Worm (Caenorhabditis elegans) whole organism, L3 larva: ENCODE data around the gene C18H7.6.

Experiments used
- ama-1 ChIP-seq: fragments of 150-350 bp; optimal IDR thresholded peaks from 2 replicates; lab custom pipeline; 2018
- ceh-9 ChIP-seq: sonication (generic microtip); optimal IDR thresholded peaks from 2 replicates; lab custom pipeline; 2018; ENCODE audit warnings: missing biosample characterization, missing genetic modification characterization
- daf-12 ChIP-seq: fragments of 150-350 bp; optimal IDR thresholded peaks from 2 replicates; lab custom pipeline; 2014; ENCODE audit warnings: missing biosample characterization, missing genetic modification reagents, missing genetic modification characterization
- egl-27 ChIP-seq: sonication (generic microtip); optimal IDR thresholded peaks from 4 replicates; lab custom pipeline; 2017; ENCODE audit warnings: missing biosample characterization, missing genetic modification reagents, missing genetic modification characterization
- fkh-10 ChIP-seq: sonication (generic microtip); optimal IDR thresholded peaks from 2 replicates; lab custom pipeline; 2017; ENCODE audit warnings: missing biosample characterization, missing genetic modification reagents, missing genetic modification characterization
- lin-39 ChIP-seq: fragments of 150-350 bp; optimal IDR thresholded peaks from 2 replicates; lab custom pipeline; 2018; ENCODE audit warnings: missing biosample characterization, missing genetic modification reagents, missing genetic modification characterization
- nfya-1 ChIP-seq: sonication (generic microtip); optimal IDR thresholded peaks from 2 replicates; lab custom pipeline; 2017; ENCODE audit warnings: missing genetic modification characterization, mild to moderate bottlenecking, missing compliant biosample characterization, antibody characterized with exemption, moderate library complexity; ENCODE audit not compliant: insufficient read depth
- nhr-11 ChIP-seq: fragments of 150-350 bp; optimal IDR thresholded peaks from 2 replicates; lab custom pipeline; 2014; ENCODE audit warnings: missing biosample characterization, missing genetic modification characterization
- nhr-77 ChIP-seq: fragments of 150-350 bp; optimal IDR thresholded peaks from 2 replicates; lab custom pipeline; 2014; ENCODE audit warnings: missing biosample characterization, missing genetic modification characterization
- snpc-4 ChIP-seq: fragments of 150-350 bp; optimal IDR thresholded peaks from 2 replicates; lab custom pipeline; 2014; ENCODE audit warnings: missing biosample characterization, missing genetic modification characterization
- unc-62 ChIP-seq: fragments of 150-350 bp; sonication (generic microtip); optimal IDR thresholded peaks from 4 replicates; lab custom pipeline; 2014; ENCODE audit warnings: missing biosample characterization, missing genetic modification reagents, missing genetic modification characterization
- zag-1 ChIP-seq: fragments of 150-350 bp; optimal IDR thresholded peaks from 2 replicates; lab custom pipeline; 2014; ENCODE audit warnings: missing biosample characterization, missing genetic modification characterization

- TF ChIP-seq lin-39 (tag; lab: Kevin White, UChicago) (no peak), fkh-10 (GFP tag; lab: Kevin White, UChicago) (no peak), nhr-77 (tag; lab: Kevin White, UChicago) (no peak), egl-27 (tag; lab: Kevin White, UChicago) (no peak), daf-12 (tag; lab: Kevin White, UChicago) (no peak), snpc-4 (tag; lab: Kevin White, UChicago) (no peak), zag-1 (no peak), nfya-1 (tag; lab: Kevin White, UChicago) (no peak), ama-1 (lab: Kevin White, UChicago) (no peak), nhr-11 (no peak), ceh-9 (tag; lab: Kevin White, UChicago) (no peak), unc-62 (GFP tag; lab: Kevin White, UChicago) (no peak)
Measured at ce11 chrIV:560314-560713, 32.0 kb downstream of the C18H7.6 start.
